Fruit fly (Drosophila melanogaster) S2 (cell line): ENCODE results near the gene Vtld.

Experiments
- CG8478 ChIP-seq: fragments of >200 bp; optimal IDR thresholded peaks from 2 replicates; lab custom pipeline; 2018
- CTCF ChIP-seq, 2 experiments: fragments of >200 bp; optimal IDR thresholded peaks; 2 replicates each; lab custom pipeline; 2018

Vtld gene

dm6 chr3L:19801105-19801504 lies 40.9 kb downstream of the Vtld start, which contains the start of gene CG14102:
Gene CG14102 (minus strand): TSS chr3L:19801291.
- TF ChIP-seq CG8478 (lab: Kevin White, UChicago) (no peak), CTCF (optimal IDR thresholded peaks at IDR 0.05; lab: Kevin White, UChicago) (no peak)

- TF ChIP-seq CG8478 (lab: Kevin White, UChicago) (no peak), CTCF (optimal IDR thresholded peaks at IDR 0.05; lab: Kevin White, UChicago) (no peak)
These were observed 44.7 kb downstream of the Vtld start, which contains the start of the genes TORIP and Ccdc58 for dm6 chr3L:19804908-19805307. Gene TORIP (minus strand): TSS chr3L:19805080. Gene Ccdc58 (plus strand): TSS chr3L:19805181.

dm6 chr3L:19805895-19806294 lies 45.7 kb downstream of the Vtld start, which contains the start of gene CG34116:
Gene CG34116 (minus strand): TSS chr3L:19806036.
- TF ChIP-seq CTCF (optimal IDR thresholded peaks at IDR 0.05; lab: Kevin White, UChicago): no peak
- no peak for TF ChIP-seq CG8478 (lab: Kevin White, UChicago)

- no peak for TF ChIP-seq CTCF (optimal IDR thresholded peaks at IDR 0.05; lab: Kevin White, UChicago)
- TF ChIP-seq CG8478 (lab: Kevin White, UChicago): no peak
These were observed 46.9 kb downstream of the Vtld start, which contains the start of the genes CG14104 and Kap-alpha1 for dm6 chr3L:19807103-19807502. Gene CG14104 (minus strand): TSS chr3L:19807199. Gene Kap-alpha1 (plus strand): TSS chr3L:19807232.

dm6 chr3L:19807521-19807920 lies 47.3 kb downstream of the Vtld start:
- TF ChIP-seq CG8478 (lab: Kevin White, UChicago) (no peak), CTCF (optimal IDR thresholded peaks at IDR 0.05; lab: Kevin White, UChicago) (no peak)
